Worm (Caenorhabditis elegans): ENCODE results near the gene K02E2.6.

K02E2.6 gene

DNA sequence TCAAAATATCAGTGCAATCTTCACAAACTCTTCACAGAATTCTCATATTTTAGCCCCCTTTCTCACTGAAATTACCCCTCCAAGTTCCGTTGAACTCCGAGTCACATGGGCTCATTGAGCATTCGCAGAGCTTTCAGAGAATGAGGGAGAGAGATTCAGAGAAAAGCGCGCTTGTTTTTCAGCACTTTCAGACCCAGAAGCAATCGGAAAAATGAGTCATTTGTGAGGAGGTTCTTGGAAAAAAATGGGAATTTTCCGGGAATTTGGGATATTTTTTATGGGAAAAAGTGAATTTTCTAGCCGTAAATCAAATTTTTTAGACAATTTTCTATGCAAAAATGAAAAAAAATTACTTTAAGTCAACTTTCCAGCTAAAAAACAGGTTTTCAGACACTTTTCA, 22.5 kb downstream of the K02E2.6 start:
- TF ChIP-seq nhr-10 (tag; optimal IDR thresholded peaks at IDR 0.05) (no peak), zip-2 (tag; optimal IDR thresholded peaks at IDR 0.05) (no peak), lin-15B (tag; optimal IDR thresholded peaks at IDR 0.05) (no peak), F26F4.8 (GFP tag; conservative IDR thresholded peaks at IDR 0.05) (no peak), madf-9 (GFP tag; conservative IDR thresholded peaks at IDR 0.05) (no peak), Y5F2A.4 (GFP tag; optimal IDR thresholded peaks at IDR 0.05) (no peak), vab-7 (GFP tag; IDR thresholded peaks at IDR 0.05) (no peak), nhr-11 (tag; optimal IDR thresholded peaks at IDR 0.05) (peak; percentile 74), egl-43 (GFP tag; IDR thresholded peaks at IDR 0.05) (peak; percentile 51; the same call in 1 of the 2 replicates), ceh-62 (tag; optimal IDR thresholded peaks at IDR 0.05) (no peak), F37D6.2 (tag; optimal IDR thresholded peaks at IDR 0.05) (no peak), lin-38 (GFP tag; IDR thresholded peaks at IDR 0.05) (no peak), aha-1 (tag) (peak; percentile 62), fos-1 (tag; optimal IDR thresholded peaks at IDR 0.05) (no peak), ztf-11 (tag; optimal IDR thresholded peaks at IDR 0.05) (no peak), T20F7.1 (GFP tag; optimal IDR thresholded peaks at IDR 0.05) (no peak), nhr-111 (GFP tag; optimal IDR thresholded peaks at IDR 0.05) (no peak), daf-8 (GFP tag; IDR thresholded peaks at IDR 0.05) (no peak), hlh-11 (tag; optimal IDR thresholded peaks at IDR 0.05) (no peak), Y75B8A.6 (GFP tag; IDR thresholded peaks at IDR 0.05) (no peak), R02D3.7 (tag; optimal IDR thresholded peaks at IDR 0.05) (no peak), zfp-3 (GFP tag; conservative IDR thresholded peaks at IDR 0.05) (no peak), lsy-2 (tag; optimal IDR thresholded peaks at IDR 0.05) (peak in 1 of 2 experiments; percentile 29), F10B5.3 (tag; optimal IDR thresholded peaks at IDR 0.05) (no peak), madf-5 (GFP tag; IDR thresholded peaks at IDR 0.05) (no peak), hlh-30 (tag; optimal IDR thresholded peaks at IDR 0.05; ENCODE audit: insufficient read depth) (no peak), Y48G9A.11 (GFP tag; IDR thresholded peaks at IDR 0.05) (no peak), daf-16 (GFP tag; optimal IDR thresholded peaks at IDR 0.05) (no peak), daf-16 (tag; optimal IDR thresholded peaks at IDR 0.05) (no peak), unc-130 (GFP tag; optimal IDR thresholded peaks at IDR 0.05) (no peak)

- TF ChIP-seq F49E8.2 (tag; optimal IDR thresholded peaks at IDR 0.05; ENCODE audit: borderline replicate concordance) (no peak), attf-4 (tag; optimal IDR thresholded peaks at IDR 0.05) (no peak), ceh-44 (GFP tag; IDR thresholded peaks at IDR 0.05) (no peak), aha-1 (tag) (peak; percentile 64)
These were observed 26.5 kb downstream of the K02E2.6 start for ce11 chrV:20406817-20407216.

ce11 chrV:20409016-20409415, 28.7 kb downstream of the K02E2.6 start:
- peak; percentile 50; the same call in 1 of the 2 replicates for TF ChIP-seq set-16 (GFP tag; IDR thresholded peaks at IDR 0.05)
- no peak for TF ChIP-seq nhr-111 (GFP tag; optimal IDR thresholded peaks at IDR 0.05)

- no peak for TF ChIP-seq nhr-25 (tag; optimal IDR thresholded peaks at IDR 0.05; ENCODE audit: borderline replicate concordance, insufficient read depth)
- TF ChIP-seq mep-1 (tag; optimal IDR thresholded peaks at IDR 0.05): no peak
- TF ChIP-seq mxl-3 (GFP tag; optimal IDR thresholded peaks at IDR 0.05): peak; percentile 17
- 0 out of 2 replicates have a peak, but pooled peaks have one; percentile 33 for TF ChIP-seq egl-43 (GFP tag; IDR thresholded peaks at IDR 0.05)
- TF ChIP-seq unc-62 (GFP tag; optimal IDR thresholded peaks at IDR 0.05 in 1 of 2): peak in 1 of 2 experiments; percentile 41
- no peak for TF ChIP-seq unc-62 (tag; optimal IDR thresholded peaks at IDR 0.05)
- peak; percentile 30 for TF ChIP-seq dve-1 (tag; optimal IDR thresholded peaks at IDR 0.05; ENCODE audit: insufficient read depth)
- TF ChIP-seq hmg-1.1 (GFP tag; IDR thresholded peaks at IDR 0.05): no peak
- no peak for TF ChIP-seq nhr-111 (GFP tag; optimal IDR thresholded peaks at IDR 0.05)
- TF ChIP-seq lin-1 (GFP tag; IDR thresholded peaks at IDR 0.05): no peak
- peak; percentile 2 for TF ChIP-seq hlh-11 (tag; optimal IDR thresholded peaks at IDR 0.05)
- TF ChIP-seq gei-8 (GFP tag; optimal IDR thresholded peaks at IDR 0.05): no peak
- TF ChIP-seq php-3 (GFP tag; IDR thresholded peaks at IDR 0.05): 0 out of 2 replicates have a peak, but pooled peaks have one; percentile 7
- TF ChIP-seq arid-1 (GFP tag; conservative IDR thresholded peaks at IDR 0.05): no peak
- no peak for TF ChIP-seq F44E2.7 (GFP tag; IDR thresholded peaks at IDR 0.05)
- TF ChIP-seq rbr-2 (tag; optimal IDR thresholded peaks at IDR 0.05): no peak
- TF ChIP-seq duxl-1 (tag; optimal IDR thresholded peaks at IDR 0.05; ENCODE audit: poor library complexity): peak; percentile 8
- TF ChIP-seq tag-97 (GFP tag; IDR thresholded peaks at IDR 0.05): no peak
These were observed 29.9 kb downstream of the K02E2.6 start for ce11 chrV:20410285-20410684.
